Fruit fly (Drosophila melanogaster) Kc167 (cell line): ENCODE data around the gene Sfxn2.

Experiments used
- Myc ChIP-seq: fragments of >200 bp; optimal IDR thresholded peaks from 2 replicates; lab custom pipeline; 2017; ENCODE audit warnings: missing external identifiers
- Sin3A ChIP-seq: fragments of >200 bp; optimal IDR thresholded peaks from 2 replicates; lab custom pipeline; 2018; ENCODE audit warnings: missing external identifiers
- h ChIP-seq: fragments of >200 bp; optimal IDR thresholded peaks from 3 replicates; lab custom pipeline; 2018; ENCODE audit warnings: missing external identifiers
- insv ChIP-seq: fragments of >200 bp; optimal IDR thresholded peaks from 3 replicates; lab custom pipeline; 2018; ENCODE audit warnings: missing external identifiers
- psq ChIP-seq: fragments of >200 bp; optimal IDR thresholded peaks from 2 replicates; lab custom pipeline; 2017; ENCODE audit warnings: missing external identifiers

DNA sequence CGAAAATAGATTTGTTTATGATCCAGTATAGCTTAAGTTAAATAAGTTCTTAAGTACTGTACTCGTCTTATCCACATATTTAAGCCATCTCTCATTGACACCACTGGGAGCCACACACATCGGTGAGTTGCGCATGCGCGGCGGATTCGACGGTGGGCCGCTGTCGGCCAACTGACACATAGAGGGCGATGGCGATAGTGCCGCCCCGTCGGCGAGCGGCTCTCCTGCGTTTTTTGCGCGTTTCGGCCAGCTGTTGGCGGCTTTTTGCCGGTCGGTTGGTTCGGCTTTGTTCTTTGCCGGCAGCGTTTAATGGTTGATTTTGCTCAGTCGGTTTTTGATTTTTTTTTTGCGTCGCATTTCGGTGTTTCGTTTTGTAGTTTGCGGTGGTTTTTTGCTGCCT lies 8.7 kb upstream of the Sfxn2 start:
- TF ChIP-seq Sin3A (lab: Kevin White, UChicago) (no peak), h (lab: Kevin White, UChicago) (no peak), psq (lab: Kevin White, UChicago) (no peak), insv (no peak), Myc (lab: Kevin White, UChicago) (no peak)
